Fruit fly (Drosophila melanogaster) whole organism, wandering third instar larva: ENCODE data around the gene sloth1.
A peak's percentile ranks its signal among the peaks of the same experiment; 100 is the strongest.

Source experiments
- CG32264 ChIP-seq: fragments of 200-800 bp; sonication (Bioruptor generic); optimal IDR thresholded peaks from 2 replicates; lab custom pipeline; 2016; ENCODE audit warnings: missing biosample characterization, missing genetic modification characterization
- CG9705 ChIP-seq: fragments of 200-800 bp; sonication (Bioruptor generic); optimal IDR thresholded peaks from 2 replicates; lab custom pipeline; 2018; ENCODE audit warnings: missing biosample characterization, mild to moderate bottlenecking, missing genetic modification characterization
- CrebA ChIP-seq: fragments of 200-800 bp; sonication (Bioruptor generic); optimal IDR thresholded peaks from 2 replicates; lab custom pipeline; 2016; ENCODE audit warnings: missing biosample characterization, mild to moderate bottlenecking, missing genetic modification characterization, borderline replicate concordance
- Dif ChIP-seq: fragments of 200-275, 200-300 bp; sonication (Bioruptor generic); optimal IDR thresholded peaks from 2 replicates; lab custom pipeline; 2018; ENCODE audit warnings: missing biosample characterization, missing genetic modification characterization; ENCODE audit not compliant: partially characterized antibody
- GATAd ChIP-seq: sonication (Bioruptor generic); optimal IDR thresholded peaks from 2 replicates; lab custom pipeline; 2016; ENCODE audit warnings: missing biosample characterization, missing genetic modification characterization
- HLH106 ChIP-seq: fragments of 200-800 bp; optimal IDR thresholded peaks from 3 replicates; lab custom pipeline; 2019; ENCODE audit warnings: missing biosample characterization, mild to moderate bottlenecking, missing genetic modification characterization, moderate library complexity
- Hnf4 ChIP-seq: fragments of 200-800 bp; sonication (Bioruptor generic); optimal IDR thresholded peaks from 2 replicates; lab custom pipeline; 2016; ENCODE audit warnings: missing biosample characterization, mild to moderate bottlenecking, missing genetic modification characterization
- Hr83 ChIP-seq: fragments of 200-300 bp; sonication (Bioruptor generic); optimal IDR thresholded peaks from 2 replicates; lab custom pipeline; 2016; ENCODE audit warnings: missing biosample characterization, mild to moderate bottlenecking, missing genetic modification characterization, moderate library complexity; ENCODE audit not compliant: poor library complexity, severe bottlenecking
- Jra ChIP-seq: sonication (Bioruptor generic); optimal IDR thresholded peaks from 2 replicates; lab custom pipeline; 2016; ENCODE audit warnings: missing biosample characterization, missing genetic modification characterization
- Mio ChIP-seq: sonication (Bioruptor generic); optimal IDR thresholded peaks from 2 replicates; lab custom pipeline; 2016; ENCODE audit warnings: missing biosample characterization, missing genetic modification characterization
- Myc ChIP-seq: fragments of >200 bp; optimal IDR thresholded peaks from 2 replicates; lab custom pipeline; 2017
- N ChIP-seq: fragments of >200 bp; optimal IDR thresholded peaks from 2 replicates; lab custom pipeline; 2018; ENCODE audit warnings: missing biosample characterization, missing external identifiers, missing genetic modification characterization
- OdsH ChIP-seq: fragments of 200-800 bp; sonication (Bioruptor generic); optimal IDR thresholded peaks from 2 replicates; lab custom pipeline; 2016; ENCODE audit warnings: missing biosample characterization, mild to moderate bottlenecking, missing genetic modification characterization
- Sp1 ChIP-seq: fragments of 200-800 bp; sonication (Bioruptor generic); optimal IDR thresholded peaks from 3 replicates; lab custom pipeline; 2019; ENCODE audit warnings: missing biosample characterization, mild to moderate bottlenecking, missing genetic modification characterization, moderate library complexity
- Vsx2 ChIP-seq: fragments of 200-300, 225-300 bp; sonication (Bioruptor generic); optimal IDR thresholded peaks from 2 replicates; lab custom pipeline; 2018; ENCODE audit warnings: missing biosample characterization, missing genetic modification characterization; ENCODE audit not compliant: partially characterized antibody
- br ChIP-seq: fragments of 200-800 bp; sonication (Bioruptor generic); optimal IDR thresholded peaks from 2 replicates; lab custom pipeline; 2016; ENCODE audit warnings: missing biosample characterization, missing genetic modification characterization
- brk ChIP-seq: fragments of 200-800 bp; sonication (Bioruptor generic); optimal IDR thresholded peaks from 2 replicates; lab custom pipeline; 2016; ENCODE audit warnings: missing biosample characterization, mild to moderate bottlenecking, missing genetic modification characterization
- dl ChIP-seq, 2 experiments: fragments of 175-275, 200-275 bp in 1 of 2; fragments of 200-275 bp in 1 of 2; sonication (Bioruptor generic); optimal IDR thresholded peaks; lab custom pipeline; 2018; ENCODE audit warnings: mild to moderate bottlenecking in 2 of 2, missing biosample characterization in 2 of 2, missing genetic modification characterization in 2 of 2, moderate library complexity in 2 of 2; ENCODE audit not compliant: partially characterized antibody in 2 of 2, insufficient read depth in 1 of 2
- dmrt93B ChIP-seq: fragments of 200-800 bp; sonication (Bioruptor generic); optimal IDR thresholded peaks from 2 replicates; lab custom pipeline; 2018; ENCODE audit warnings: missing biosample characterization, mild to moderate bottlenecking, missing genetic modification characterization
- dsf ChIP-seq: sonication (Bioruptor generic); optimal IDR thresholded peaks from 2 replicates; lab custom pipeline; 2016; ENCODE audit warnings: missing biosample characterization, missing genetic modification characterization, borderline replicate concordance
- ey ChIP-seq: fragments of 200-800 bp; sonication (Bioruptor generic); optimal IDR thresholded peaks from 2 replicates; lab custom pipeline; 2016; ENCODE audit warnings: missing biosample characterization, missing genetic modification characterization
- foxo ChIP-seq, 2 experiments: fragments of 200-800 bp; sonication (Bioruptor generic); optimal IDR thresholded peaks; 2 replicates in 1 of 2; 3 replicates in 1 of 2; lab custom pipeline; 2016 to 2017; ENCODE audit warnings: missing biosample characterization in 2 of 2, missing genetic modification characterization in 2 of 2
- fru ChIP-seq: fragments of 200-800 bp; sonication (Bioruptor generic); optimal IDR thresholded peaks from 3 replicates; lab custom pipeline; 2016; ENCODE audit warnings: missing biosample characterization, mild to moderate bottlenecking, missing genetic modification characterization
- h ChIP-seq: fragments of 200-800 bp; sonication (Bioruptor generic); optimal IDR thresholded peaks from 3 replicates; lab custom pipeline; 2016; ENCODE audit warnings: missing biosample characterization, mild to moderate bottlenecking, missing genetic modification characterization
- psq ChIP-seq: fragments of 200-800 bp; sonication (Bioruptor generic); optimal IDR thresholded peaks from 3 replicates; lab custom pipeline; 2017; ENCODE audit warnings: missing biosample characterization, mild to moderate bottlenecking, missing genetic modification characterization, moderate library complexity
- rgr ChIP-seq: fragments of 200-800 bp; sonication (Bioruptor generic); optimal IDR thresholded peaks from 3 replicates; lab custom pipeline; 2016; ENCODE audit warnings: missing biosample characterization, mild to moderate bottlenecking, missing genetic modification characterization
- sage ChIP-seq: fragments of 200-800 bp; sonication (Bioruptor generic); optimal IDR thresholded peaks from 2 replicates; lab custom pipeline; 2016; ENCODE audit warnings: missing biosample characterization, mild to moderate bottlenecking, missing genetic modification characterization
- sv ChIP-seq: fragments of 200-800 bp; sonication (Bioruptor generic); optimal IDR thresholded peaks from 3 replicates; lab custom pipeline; 2016; ENCODE audit warnings: missing biosample characterization, missing genetic modification characterization
- tai ChIP-seq: sonication (Bioruptor generic); optimal IDR thresholded peaks from 2 replicates; lab custom pipeline; 2016; ENCODE audit warnings: missing biosample characterization, missing genetic modification characterization
- usp ChIP-seq: fragments of >200 bp; optimal IDR thresholded peaks from 2 replicates; lab custom pipeline; 2017; ENCODE audit warnings: missing biosample characterization, missing genetic modification characterization
- woc ChIP-seq: sonication (Bioruptor generic); optimal IDR thresholded peaks from 2 replicates; lab custom pipeline; 2016; ENCODE audit warnings: missing biosample characterization, mild to moderate bottlenecking, missing genetic modification characterization

sloth1 gene

DNA sequence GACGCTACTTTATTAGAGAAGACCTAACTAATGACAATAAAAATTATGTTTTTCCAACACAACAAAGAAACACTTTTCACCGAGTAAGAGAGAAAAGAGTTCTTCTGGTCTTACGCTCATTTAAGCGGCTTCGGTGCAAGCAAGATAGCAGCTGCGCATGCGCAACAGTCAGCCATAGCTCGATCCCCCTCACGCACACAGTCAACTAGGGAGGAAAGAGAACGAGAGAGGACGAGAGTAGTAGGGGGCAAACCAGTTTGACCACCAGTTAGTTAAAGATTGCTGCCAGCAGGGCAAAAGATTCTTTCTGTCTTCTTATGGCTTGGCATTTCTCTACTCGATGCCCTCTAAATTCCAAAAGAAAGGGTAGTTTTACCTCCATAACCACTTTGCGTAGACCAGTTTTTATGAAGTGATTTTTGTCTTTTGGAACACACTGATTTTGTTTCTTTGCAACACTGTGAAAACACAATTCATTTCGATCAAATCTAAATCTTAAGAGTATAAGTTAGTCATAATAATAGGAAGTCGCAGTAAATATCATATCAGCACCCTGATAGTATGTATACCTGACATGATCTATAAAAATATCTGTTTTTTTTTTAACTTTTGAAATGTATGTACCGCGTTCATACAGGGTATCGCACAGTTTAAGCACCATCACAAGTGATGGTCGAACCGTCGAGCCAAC, 10.6 kb upstream of the sloth1 start:
- TF ChIP-seq N (GFP tag; lab: Kevin White, UChicago) (no peak), Vsx2 (peak; percentile 63), psq (GFP tag; lab: Kevin White, UChicago) (peak; percentile 55), woc (GFP tag; lab: Kevin White, UChicago) (peak; percentile 86), Dif (GFP tag; lab: Kevin White, UChicago) (peak; percentile 51), brk (GFP tag; lab: Kevin White, UChicago) (no peak), tai (peak; percentile 25), Sp1 (GFP tag; lab: Kevin White, UChicago) (peak; percentile 29), fru (GFP tag; lab: Kevin White, UChicago) (peak; percentile 57), dl (GFP tag; optimal IDR thresholded peaks at IDR 0.05; lab: Kevin White, UChicago; ENCODE audit: insufficient read depth in 1 of 2, partially characterized antibody in 2 of 2) (peak; percentile 19 to 20)

DNA sequence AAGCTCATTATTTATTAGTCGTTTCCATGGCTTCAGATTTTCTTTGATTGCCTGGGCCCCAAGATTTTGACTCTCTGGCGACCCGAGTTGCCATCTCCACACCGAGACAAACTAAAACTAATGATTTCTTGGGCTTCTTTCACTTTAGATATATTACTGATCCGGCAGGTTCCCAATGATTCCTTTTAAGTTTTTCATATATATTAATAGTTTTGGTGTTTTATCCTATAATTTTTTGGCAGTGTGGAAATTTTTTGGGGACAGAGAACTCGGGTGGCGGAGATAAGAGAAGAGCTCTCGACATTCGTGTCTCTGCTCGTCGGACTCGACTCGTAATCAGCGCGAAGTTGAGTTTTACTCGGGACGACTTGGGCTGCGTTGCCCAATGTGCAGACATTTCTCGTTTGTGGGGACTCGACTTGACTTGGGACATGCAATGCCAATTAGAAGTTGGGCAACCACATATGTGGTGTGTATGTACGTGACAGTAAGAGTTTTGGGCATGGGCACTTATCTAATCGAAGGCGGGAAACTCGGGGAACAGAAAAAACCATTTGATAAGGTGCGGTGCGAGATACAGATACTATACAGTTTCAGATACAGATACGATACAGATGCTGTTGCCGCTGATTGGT, 9.9 kb upstream of the sloth1 start:
- TF ChIP-seq psq (GFP tag; lab: Kevin White, UChicago) (peak; percentile 54), h (GFP tag; lab: Kevin White, UChicago) (peak; percentile 76), Sp1 (GFP tag; lab: Kevin White, UChicago) (peak; percentile 50), N (GFP tag; lab: Kevin White, UChicago) (no peak), ey (GFP tag; lab: Kevin White, UChicago) (peak; percentile 38), GATAd (GFP tag; lab: Kevin White, UChicago) (no peak), dsf (GFP tag; lab: Kevin White, UChicago) (no peak), usp (GFP tag; lab: Kevin White, UChicago) (no peak), CG9705 (GFP tag; lab: Kevin White, UChicago) (no peak), Jra (GFP tag; lab: Kevin White, UChicago) (no peak), dmrt93B (peak; percentile 32), Myc (lab: Kevin White, UChicago) (no peak), rgr (GFP tag; lab: Kevin White, UChicago) (peak; percentile 72), sage (GFP tag; lab: Kevin White, UChicago) (peak; percentile 57), Mio (GFP tag; lab: Kevin White, UChicago) (no peak), brk (GFP tag; lab: Kevin White, UChicago) (peak; percentile 48), woc (GFP tag; lab: Kevin White, UChicago) (peak; percentile 57), tai (no peak), HLH106 (tag; lab: Kevin White, UChicago) (peak; percentile 65), Hr83 (no peak), br (GFP tag; lab: Kevin White, UChicago) (peak; percentile 64), fru (GFP tag; lab: Kevin White, UChicago) (peak; percentile 50), OdsH (GFP tag; lab: Kevin White, UChicago) (peak; percentile 64), Vsx2 (no peak), Hnf4 (GFP tag; lab: Kevin White, UChicago) (peak; percentile 46), foxo (GFP tag; optimal IDR thresholded peaks at IDR 0.05; lab: Kevin White, UChicago) (peak in 1 of 2 experiments; percentile 53)

dm6 chrX:7004101-7004700, 7.0 kb upstream of the sloth1 start:
- TF ChIP-seq dl (GFP tag; optimal IDR thresholded peaks at IDR 0.05; lab: Kevin White, UChicago; ENCODE audit: insufficient read depth in 1 of 2, partially characterized antibody in 2 of 2) (no peak), CG32264 (GFP tag; lab: Kevin White, UChicago) (no peak), rgr (GFP tag; lab: Kevin White, UChicago) (peak; percentile 5), N (GFP tag; lab: Kevin White, UChicago) (no peak), sv (peak; percentile 56)

DNA sequence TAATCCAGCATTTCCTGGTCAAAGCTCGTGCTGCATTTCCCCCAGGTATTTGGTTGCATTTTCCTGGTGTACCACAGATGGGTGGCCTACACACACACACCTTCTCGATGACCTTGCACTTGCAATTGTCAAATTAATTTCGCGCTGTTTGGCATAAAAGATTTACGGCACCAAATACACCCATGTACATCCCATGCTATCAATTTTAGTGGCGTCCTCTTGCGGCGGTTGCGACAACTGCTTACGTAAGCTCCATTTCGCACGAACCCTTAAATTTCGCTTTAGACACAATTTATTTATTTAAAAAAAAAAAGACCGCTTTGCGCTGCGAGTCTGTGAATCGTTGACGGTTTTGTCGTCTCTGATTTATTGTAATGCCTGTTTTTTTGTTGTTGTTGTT, 5.7 kb upstream of the sloth1 start:
- TF ChIP-seq ey (GFP tag; lab: Kevin White, UChicago), result no peak
- TF ChIP-seq rgr (GFP tag; lab: Kevin White, UChicago), result no peak
- TF ChIP-seq sv, result no peak
- no peak for TF ChIP-seq Dif (GFP tag; lab: Kevin White, UChicago)
- no peak for TF ChIP-seq tai
- no peak for TF ChIP-seq HLH106 (tag; lab: Kevin White, UChicago)
- no peak for TF ChIP-seq usp (GFP tag; lab: Kevin White, UChicago)
- no peak for TF ChIP-seq CrebA
- no peak for TF ChIP-seq Hnf4 (GFP tag; lab: Kevin White, UChicago)
- TF ChIP-seq CG9705 (GFP tag; lab: Kevin White, UChicago), result no peak
